Worm (Caenorhabditis elegans) whole organism, late embryonic: ENCODE data around the gene T26C11.8.

Experiments used
- ceh-45 ChIP-seq: fragments of 200-800 bp; sonication (Bioruptor generic); IDR thresholded peaks from 2 replicates; pipeline ENCODE4 v1.3.6; 2022; ENCODE audit warnings: missing genetic modification reagents, missing genetic modification characterization, missing compliant biosample characterization
- fkh-10 ChIP-seq: fragments of 150-350 bp; optimal IDR thresholded peaks from 2 replicates; lab custom pipeline; 2014; ENCODE audit warnings: missing biosample characterization, missing genetic modification reagents, missing genetic modification characterization
- hlh-13 ChIP-seq: fragments of 200-800 bp; sonication (Bioruptor generic); optimal IDR thresholded peaks from 2 replicates; lab custom pipeline; 2018; ENCODE audit warnings: mild to moderate bottlenecking, missing genetic modification characterization, missing compliant biosample characterization
- nhr-11 ChIP-seq: fragments of 150-350 bp; optimal IDR thresholded peaks from 2 replicates; lab custom pipeline; 2014; ENCODE audit warnings: missing biosample characterization, missing genetic modification characterization
- pag-3 ChIP-seq: sonication (generic microtip); optimal IDR thresholded peaks from 2 replicates; lab custom pipeline; 2016; ENCODE audit warnings: missing compliant biosample characterization, missing genetic modification characterization, borderline replicate concordance
- tbx-2 ChIP-seq: sonication (generic microtip); optimal IDR thresholded peaks from 2 replicates; lab custom pipeline; 2016; ENCODE audit warnings: missing genetic modification characterization, missing compliant biosample characterization

- no peak for TF ChIP-seq hlh-13 (GFP tag; lab: Kevin White, UChicago)
- TF ChIP-seq tbx-2, result no peak
- no peak for TF ChIP-seq ceh-45 (GFP tag; lab: Robert Waterston, UW)
- no peak for TF ChIP-seq pag-3 (tag; lab: Kevin White, UChicago)
- TF ChIP-seq nhr-11 (tag; lab: Kevin White, UChicago), result no peak
- TF ChIP-seq fkh-10, result no peak
Observed at ce11 chrX:1845493-1845892, 15.0 kb upstream of the T26C11.8 start, which contains the start of gene T26C11.4.
